Worm (Caenorhabditis elegans) whole organism, L4 larva: ENCODE results near the gene C18D11.10.

Source experiments
- Y75B8A.6 ChIP-seq: fragments of 200-800 bp; sonication (Bioruptor generic); IDR thresholded peaks from 2 replicates; pipeline ENCODE4 v1.3.6; 2022; ENCODE audit warnings: missing genetic modification reagents, missing genetic modification characterization, missing compliant biosample characterization
- ZK337.2 ChIP-seq: fragments of 200-800 bp; sonication (Bioruptor generic); IDR thresholded peaks from 2 replicates; pipeline ENCODE4 v1.3.6; 2022; ENCODE audit warnings: missing genetic modification reagents, missing genetic modification characterization, missing compliant biosample characterization
- aly-2 ChIP-seq: sonication (generic microtip); optimal IDR thresholded peaks from 2 replicates; lab custom pipeline; 2018; ENCODE audit warnings: missing biosample characterization, missing genetic modification characterization
- ceh-20 ChIP-seq: fragments of 200-800 bp; sonication (Bioruptor generic); IDR thresholded peaks from 2 replicates; pipeline ENCODE4 v1.3.6; 2022; ENCODE audit warnings: missing genetic modification reagents, missing genetic modification characterization, missing compliant biosample characterization
- ceh-28 ChIP-seq: fragments of 150-350 bp; optimal IDR thresholded peaks from 2 replicates; lab custom pipeline; 2014; ENCODE audit warnings: missing biosample characterization, missing genetic modification reagents, missing genetic modification characterization
- ceh-44 ChIP-seq: fragments of 200-800 bp; sonication (Bioruptor generic); IDR thresholded peaks from 2 replicates; pipeline ENCODE4 v1.3.6; 2022; ENCODE audit warnings: missing genetic modification reagents, missing genetic modification characterization, missing compliant biosample characterization
- ceh-62 ChIP-seq: sonication (generic microtip); optimal IDR thresholded peaks from 2 replicates; lab custom pipeline; 2017; ENCODE audit warnings: missing biosample characterization, missing genetic modification characterization
- cey-2 ChIP-seq: sonication (generic microtip); optimal IDR thresholded peaks from 3 replicates; lab custom pipeline; 2017; ENCODE audit warnings: missing genetic modification characterization, mild to moderate bottlenecking, missing compliant biosample characterization, antibody characterized with exemption, borderline replicate concordance; ENCODE audit not compliant: insufficient read depth
- ctbp-1 ChIP-seq: fragments of 200-800 bp; sonication (Bioruptor generic); IDR thresholded peaks from 2 replicates; pipeline ENCODE4 v1.3.6; 2022; ENCODE audit warnings: missing genetic modification reagents, missing genetic modification characterization, missing compliant biosample characterization
- daf-12 ChIP-seq: fragments of 150-350 bp; optimal IDR thresholded peaks from 2 replicates; lab custom pipeline; 2014; ENCODE audit warnings: missing biosample characterization, missing genetic modification reagents, missing genetic modification characterization
- daf-16 ChIP-seq, 3 experiments: sonication (generic microtip); optimal IDR thresholded peaks; 2 replicates each; lab custom pipeline; 2016 to 2017; ENCODE audit warnings: missing genetic modification characterization in 3 of 3, missing genetic modification reagents in 3 of 3, mild to moderate bottlenecking in 2 of 3, missing compliant biosample characterization in 2 of 3, missing biosample characterization in 1 of 3, moderate library complexity in 1 of 3
- daf-19 ChIP-seq: fragments of 200-800 bp; sonication (Bioruptor generic); conservative IDR thresholded peaks from 2 replicates; pipeline ENCODE4 v1.3.6; 2022; ENCODE audit warnings: missing genetic modification characterization, missing compliant biosample characterization
- dmd-6 ChIP-seq: fragments of 200-800 bp; sonication (Bioruptor generic); IDR thresholded peaks from 2 replicates; pipeline ENCODE4 v1.3.6; 2022; ENCODE audit warnings: missing genetic modification reagents, missing genetic modification characterization, missing compliant biosample characterization
- dmd-8 ChIP-seq: fragments of 200-800 bp; sonication (Bioruptor generic); IDR thresholded peaks from 2 replicates; pipeline ENCODE4 v1.3.6; 2022; ENCODE audit warnings: missing genetic modification characterization, missing compliant biosample characterization
- dmd-9 ChIP-seq: fragments of 200-800 bp; sonication (Bioruptor generic); IDR thresholded peaks from 2 replicates; pipeline ENCODE4 v1.3.6; 2022; ENCODE audit warnings: missing genetic modification reagents, missing genetic modification characterization, missing compliant biosample characterization
- egl-27 ChIP-seq: sonication (generic microtip); optimal IDR thresholded peaks from 3 replicates; lab custom pipeline; 2017; ENCODE audit warnings: missing biosample characterization, missing genetic modification reagents, missing genetic modification characterization
- egl-43 ChIP-seq: fragments of 200-800 bp; sonication (Bioruptor generic); IDR thresholded peaks from 2 replicates; pipeline ENCODE4 v1.3.6; 2022; ENCODE audit warnings: missing genetic modification reagents, missing genetic modification characterization, missing compliant biosample characterization
- fkh-10 ChIP-seq: fragments of 150-350 bp; optimal IDR thresholded peaks from 2 replicates; lab custom pipeline; 2014; ENCODE audit warnings: missing biosample characterization, missing genetic modification reagents, missing genetic modification characterization
- fos-1 ChIP-seq: fragments of 150-350 bp; optimal IDR thresholded peaks from 2 replicates; lab custom pipeline; 2014; ENCODE audit warnings: missing biosample characterization, missing genetic modification characterization
- hif-1 ChIP-seq, 2 experiments: sonication (generic microtip); optimal IDR thresholded peaks; 2 replicates each; lab custom pipeline; 2016 to 2017; ENCODE audit warnings: missing compliant biosample characterization in 2 of 2, missing genetic modification characterization in 2 of 2, missing genetic modification reagents in 2 of 2, missing genotype in 2 of 2, mild to moderate bottlenecking in 1 of 2
- lim-7 ChIP-seq: fragments of 200-800 bp; sonication (Bioruptor generic); IDR thresholded peaks from 2 replicates; pipeline ENCODE4 v1.3.6; 2022; ENCODE audit warnings: missing genetic modification characterization, missing compliant biosample characterization
- lin-13 ChIP-seq: fragments of 150-350 bp; optimal IDR thresholded peaks from 2 replicates; lab custom pipeline; 2014; ENCODE audit warnings: missing biosample characterization, missing genetic modification reagents, missing genetic modification characterization
- lin-29 ChIP-seq: fragments of 200-800 bp; sonication (Bioruptor generic); IDR thresholded peaks from 2 replicates; pipeline ENCODE4 v1.3.6; 2022; ENCODE audit warnings: missing genetic modification reagents, missing genetic modification characterization, missing compliant biosample characterization
- lin-38 ChIP-seq: fragments of 200-800 bp; sonication (Bioruptor generic); IDR thresholded peaks from 2 replicates; pipeline ENCODE4 v1.3.6; 2022; ENCODE audit warnings: missing genetic modification reagents, missing genetic modification characterization, missing compliant biosample characterization
- lin-39 ChIP-seq: fragments of 150-350 bp; optimal IDR thresholded peaks from 2 replicates; lab custom pipeline; 2014; ENCODE audit warnings: missing biosample characterization, missing genetic modification reagents, missing genetic modification characterization
- lir-3 ChIP-seq: sonication (generic microtip); optimal IDR thresholded peaks from 2 replicates; lab custom pipeline; 2016; ENCODE audit warnings: mild to moderate bottlenecking, missing genetic modification characterization, missing compliant biosample characterization
- madf-5 ChIP-seq, 2 experiments: fragments of 200-800 bp; sonication (Bioruptor generic); IDR thresholded peaks; 2 replicates each; pipeline ENCODE4 v1.3.6; 2022; ENCODE audit warnings: missing compliant biosample characterization in 2 of 2, missing genetic modification characterization in 2 of 2
- madf-9 ChIP-seq: fragments of 200-800 bp; sonication (Bioruptor generic); conservative IDR thresholded peaks from 2 replicates; pipeline ENCODE4 v1.3.6; 2022; ENCODE audit warnings: missing genetic modification reagents, missing genetic modification characterization, missing compliant biosample characterization
- mes-2 ChIP-seq: sonication (generic microtip); optimal IDR thresholded peaks from 2 replicates; lab custom pipeline; 2016; ENCODE audit warnings: missing genotype, mild to moderate bottlenecking, missing genetic modification characterization, missing compliant biosample characterization; ENCODE audit not compliant: poor library complexity, severe bottlenecking
- mxl-2 ChIP-seq: fragments of 200-800 bp; sonication (Bioruptor generic); conservative IDR thresholded peaks from 2 replicates; pipeline ENCODE4 v1.3.6; 2022; ENCODE audit warnings: missing genetic modification reagents, missing genetic modification characterization, missing compliant biosample characterization
- nhr-10 ChIP-seq: fragments of 150-350 bp; optimal IDR thresholded peaks from 2 replicates; lab custom pipeline; 2014; ENCODE audit warnings: missing biosample characterization, missing genetic modification characterization
- nhr-11 ChIP-seq: fragments of 150-350 bp; optimal IDR thresholded peaks from 2 replicates; lab custom pipeline; 2014; ENCODE audit warnings: missing biosample characterization, missing genetic modification characterization
- nhr-111 ChIP-seq: fragments of 200-800 bp; sonication (Bioruptor generic); optimal IDR thresholded peaks from 2 replicates; lab custom pipeline; 2018; ENCODE audit warnings: mild to moderate bottlenecking, missing genetic modification characterization, missing compliant biosample characterization
- nhr-41 ChIP-seq: fragments of 200-800 bp; sonication (Bioruptor generic); IDR thresholded peaks from 2 replicates; pipeline ENCODE4 v1.3.6; 2022; ENCODE audit warnings: missing genetic modification reagents, missing genetic modification characterization, missing compliant biosample characterization
- nhr-42 ChIP-seq: fragments of 200-800 bp; sonication (Bioruptor generic); IDR thresholded peaks from 2 replicates; pipeline ENCODE4 v1.3.6; 2022; ENCODE audit warnings: missing genetic modification characterization, missing compliant biosample characterization
- nhr-48 ChIP-seq: sonication (generic microtip); optimal IDR thresholded peaks from 2 replicates; lab custom pipeline; 2016; ENCODE audit warnings: mild to moderate bottlenecking, missing genetic modification characterization, missing compliant biosample characterization
- nhr-77 ChIP-seq: fragments of 150-350 bp; optimal IDR thresholded peaks from 2 replicates; lab custom pipeline; 2014; ENCODE audit warnings: missing biosample characterization, missing genetic modification characterization
- php-3 ChIP-seq: fragments of 200-800 bp; sonication (Bioruptor generic); IDR thresholded peaks from 2 replicates; pipeline ENCODE4 v1.3.6; 2022; ENCODE audit warnings: missing genetic modification reagents, missing genetic modification characterization, missing compliant biosample characterization
- pqm-1 ChIP-seq: sonication (generic microtip); optimal IDR thresholded peaks from 2 replicates; lab custom pipeline; 2017; ENCODE audit warnings: missing biosample characterization, missing genetic modification characterization
- saeg-2 ChIP-seq: fragments of 200-800 bp; sonication (Bioruptor generic); IDR thresholded peaks from 2 replicates; pipeline ENCODE4 v1.3.6; 2022; ENCODE audit warnings: missing genetic modification reagents, missing genetic modification characterization, missing compliant biosample characterization
- sdz-12 ChIP-seq: fragments of 200-800 bp; sonication (Bioruptor generic); optimal IDR thresholded peaks from 2 replicates; lab custom pipeline; 2018; ENCODE audit warnings: mild to moderate bottlenecking, missing genetic modification characterization, missing compliant biosample characterization
- set-16 ChIP-seq: fragments of 200-800 bp; sonication (Bioruptor generic); IDR thresholded peaks from 2 replicates; pipeline ENCODE4 v1.3.6; 2022; ENCODE audit warnings: missing genetic modification reagents, missing genetic modification characterization, missing compliant biosample characterization
- snpc-4 ChIP-seq: fragments of 150-350 bp; optimal IDR thresholded peaks from 2 replicates; lab custom pipeline; 2014; ENCODE audit warnings: missing biosample characterization, missing genetic modification characterization
- spr-3 ChIP-seq: fragments of 200-800 bp; sonication (Bioruptor generic); optimal IDR thresholded peaks from 2 replicates; lab custom pipeline; 2018; ENCODE audit warnings: mild to moderate bottlenecking, missing genetic modification characterization, missing compliant biosample characterization
- unc-39 ChIP-seq: sonication (generic microtip); optimal IDR thresholded peaks from 2 replicates; lab custom pipeline; 2017; ENCODE audit warnings: missing biosample characterization, missing genetic modification characterization
- zfp-3 ChIP-seq: fragments of 200-800 bp; sonication (Bioruptor generic); conservative IDR thresholded peaks from 2 replicates; pipeline ENCODE4 v1.3.6; 2022; ENCODE audit warnings: missing genetic modification reagents, missing genetic modification characterization, missing compliant biosample characterization
- zip-2 ChIP-seq: fragments of 150-350 bp; optimal IDR thresholded peaks from 2 replicates; lab custom pipeline; 2014; ENCODE audit warnings: missing biosample characterization, missing genetic modification characterization

C18D11.10 gene

ce11 chrIII:11830522-11831489, 23.3 kb downstream of the C18D11.10 start (continued):
- TF ChIP-seq daf-16 (GFP tag; optimal IDR thresholded peaks at IDR 0.05; lab: Kevin White, UChicago) (peak in 1 of 2 experiments; percentile 25), daf-16 (tag; optimal IDR thresholded peaks at IDR 0.05; lab: Kevin White, UChicago) (peak; percentile 57), dmd-6 (peak; percentile 16; the same call in 1 of the 2 replicates), nhr-11 (tag; lab: Kevin White, UChicago) (no peak), madf-9 (GFP tag; lab: Robert Waterston, UW) (0 out of 2 replicates have a peak, but pooled peaks have one; percentile 34), dmd-8 (0 out of 2 replicates have a peak, but pooled peaks have one; percentile 5), nhr-41 (GFP tag; lab: Robert Waterston, UW) (no peak), ceh-44 (GFP tag; lab: Robert Waterston, UW) (no peak), ceh-20 (GFP tag; lab: Robert Waterston, UW) (peak; percentile 58), egl-43 (GFP tag; lab: Robert Waterston, UW) (peak; percentile 76; the same call in 1 of the 2 replicates), madf-5 (GFP tag; IDR thresholded peaks at IDR 0.05; lab: Robert Waterston, UW) (0 out of 4 replicates have a peak, but pooled peaks have one; percentile 34 to 60), daf-12 (no peak), lim-7 (GFP tag; lab: Robert Waterston, UW) (peak; percentile 56), php-3 (GFP tag; lab: Robert Waterston, UW) (peak; percentile 56), egl-27 (tag; lab: Kevin White, UChicago) (no peak), aly-2 (tag; lab: Kevin White, UChicago) (peak; percentile 34), hif-1 (tag; optimal IDR thresholded peaks at IDR 0.05; lab: Kevin White, UChicago) (peak in 1 of 2 experiments; percentile 30), fkh-10 (GFP tag; lab: Kevin White, UChicago) (no peak), lin-38 (GFP tag; lab: Robert Waterston, UW) (peak; percentile 53), lin-29 (no peak), nhr-10 (tag; lab: Kevin White, UChicago) (no peak), zfp-3 (GFP tag; lab: Robert Waterston, UW) (peak; percentile 73; the same call in 1 of the 2 replicates), dmd-9 (GFP tag; lab: Robert Waterston, UW) (peak; percentile 66; the same call in 1 of the 2 replicates), nhr-48 (tag; lab: Kevin White, UChicago) (peak; percentile 2), lir-3 (tag; lab: Kevin White, UChicago) (no peak), spr-3 (GFP tag; lab: Kevin White, UChicago) (peak; percentile 42), sdz-12 (peak; percentile 32), lin-13 (GFP tag; lab: Kevin White, UChicago) (no peak), pqm-1 (no peak), Y75B8A.6 (no peak), ctbp-1 (GFP tag; lab: Robert Waterston, UW) (0 out of 2 replicates have a peak, but pooled peaks have one; percentile 8), nhr-42 (GFP tag; lab: Robert Waterston, UW) (0 out of 2 replicates have a peak, but pooled peaks have one; percentile 28), set-16 (GFP tag; lab: Robert Waterston, UW) (peak; percentile 56; the same call in 1 of the 2 replicates), saeg-2 (GFP tag; lab: Robert Waterston, UW) (no peak), nhr-77 (tag; lab: Kevin White, UChicago) (peak; percentile 11), ceh-62 (no peak), mes-2 (tag; lab: Kevin White, UChicago) (peak; percentile 40), ZK337.2 (GFP tag; lab: Robert Waterston, UW) (0 out of 2 replicates have a peak, but pooled peaks have one; percentile 10), zip-2 (tag; lab: Kevin White, UChicago) (no peak), cey-2 (no peak), daf-19 (GFP tag; lab: Robert Waterston, UW) (no peak), fos-1 (no peak), snpc-4 (tag; lab: Kevin White, UChicago) (no peak), ceh-28 (tag; lab: Kevin White, UChicago) (no peak), nhr-111 (GFP tag; lab: Kevin White, UChicago) (peak; percentile 32), mxl-2 (GFP tag; lab: Robert Waterston, UW) (no peak), lin-39 (tag; lab: Kevin White, UChicago) (no peak), unc-39 (tag; lab: Kevin White, UChicago) (no peak)
